Fruit fly (Drosophila melanogaster) whole organism, embryonic: ENCODE data around the gene CG2120.

ENCODE experiments used
- CG10267 ChIP-seq: fragments of 200-800 bp; sonication (Bioruptor generic); optimal IDR thresholded peaks from 2 replicates; lab custom pipeline; 2018; ENCODE audit warnings: missing biosample characterization, mild to moderate bottlenecking, missing genetic modification characterization, moderate library complexity
- CG10654 ChIP-seq: fragments of 200-800 bp; sonication (Bioruptor generic); optimal IDR thresholded peaks from 2 replicates; lab custom pipeline; 2016; ENCODE audit warnings: missing biosample characterization, missing genetic modification characterization
- CG13287 ChIP-seq: fragments of 200-800 bp; sonication (Bioruptor generic); IDR thresholded peaks from 2 replicates; pipeline ENCODE4 v1.3.6; 2022; ENCODE audit warnings: missing biosample characterization, missing genetic modification characterization; ENCODE audit not compliant: partially characterized antibody
- CG13624 ChIP-seq: fragments of 200-800 bp; sonication (Bioruptor generic); optimal IDR thresholded peaks from 2 replicates; lab custom pipeline; 2016; ENCODE audit warnings: missing biosample characterization, missing genetic modification characterization
- CG14667 ChIP-seq: fragments of 200-800 bp; sonication (Bioruptor generic); IDR thresholded peaks from 2 replicates; pipeline ENCODE4 v1.3.6; 2022; ENCODE audit warnings: missing biosample characterization, missing genetic modification characterization
- CG17361 ChIP-seq: fragments of 200-800 bp; sonication (Bioruptor generic); IDR thresholded peaks from 3 replicates; pipeline ENCODE4 v1.3.6; 2022; ENCODE audit warnings: missing biosample characterization, missing genetic modification characterization
- CG17568 ChIP-seq: fragments of 200-800 bp; sonication (Bioruptor generic); optimal IDR thresholded peaks from 2 replicates; lab custom pipeline; 2018; ENCODE audit warnings: missing biosample characterization, mild to moderate bottlenecking, missing genetic modification characterization, moderate library complexity
- CG31224 ChIP-seq: fragments of 200-800 bp; sonication (Bioruptor generic); IDR thresholded peaks from 2 replicates; pipeline ENCODE4 v1.3.6; 2022; ENCODE audit warnings: missing biosample characterization, missing genetic modification characterization
- CG34422 ChIP-seq: fragments of 200-800 bp; sonication (Bioruptor generic); IDR thresholded peaks from 3 replicates; pipeline ENCODE4 v1.3.6; 2022; ENCODE audit warnings: missing biosample characterization, missing genetic modification characterization
- CG3847 ChIP-seq: fragments of 200-800 bp; sonication (Bioruptor generic); IDR thresholded peaks from 2 replicates; pipeline ENCODE4 v1.3.6; 2022; ENCODE audit warnings: missing biosample characterization, missing genetic modification characterization
- CG4404 ChIP-seq: fragments of 200-800 bp; sonication (Bioruptor generic); IDR thresholded peaks from 2 replicates; pipeline ENCODE4 v1.3.6; 2022; ENCODE audit warnings: missing biosample characterization, missing genetic modification characterization
- CG8281 ChIP-seq: fragments of 200-800 bp; sonication (Bioruptor generic); optimal IDR thresholded peaks from 2 replicates; lab custom pipeline; 2018; ENCODE audit warnings: missing biosample characterization, mild to moderate bottlenecking, missing genetic modification characterization, moderate library complexity
- CG9797 ChIP-seq: fragments of 200-800 bp; sonication (Bioruptor generic); optimal IDR thresholded peaks from 3 replicates; lab custom pipeline; 2018; ENCODE audit warnings: missing biosample characterization, mild to moderate bottlenecking, missing genetic modification characterization
- CG9817 ChIP-seq: fragments of 200-800 bp; sonication (Bioruptor generic); optimal IDR thresholded peaks from 2 replicates; lab custom pipeline; 2018; ENCODE audit warnings: missing biosample characterization, mild to moderate bottlenecking, missing genetic modification characterization, moderate library complexity
- Dp ChIP-seq: fragments of 200-800 bp; sonication (Bioruptor generic); optimal IDR thresholded peaks from 2 replicates; lab custom pipeline; 2018; ENCODE audit warnings: missing biosample characterization, mild to moderate bottlenecking, missing genetic modification characterization, moderate library complexity
- E2f2 ChIP-seq: fragments of 200-800 bp; sonication (Bioruptor generic); IDR thresholded peaks from 2 replicates; pipeline ENCODE4 v1.3.6; 2022; ENCODE audit warnings: missing biosample characterization, missing genetic modification characterization
- Ets97D ChIP-seq: fragments of 200-800 bp; sonication (Bioruptor generic); optimal IDR thresholded peaks from 3 replicates; lab custom pipeline; 2016; ENCODE audit warnings: missing biosample characterization, missing genetic modification characterization
- Fer2 ChIP-seq: fragments of 200-800 bp; sonication (Bioruptor generic); optimal IDR thresholded peaks from 2 replicates; lab custom pipeline; 2018; ENCODE audit warnings: missing biosample characterization, mild to moderate bottlenecking, missing genetic modification characterization, moderate library complexity
- HLH54F ChIP-seq: fragments of 200-800 bp; sonication (Bioruptor generic); optimal IDR thresholded peaks from 3 replicates; lab custom pipeline; 2016; ENCODE audit warnings: missing biosample characterization, missing genetic modification characterization
- Jarid2 ChIP-seq: fragments of 200-800 bp; sonication (Bioruptor generic); optimal IDR thresholded peaks from 3 replicates; lab custom pipeline; 2017; ENCODE audit warnings: mild to moderate bottlenecking, missing biosample characterization, missing genetic modification reagents, missing genetic modification characterization
- MESR4 ChIP-seq: fragments of 200-800 bp; sonication (Bioruptor generic); optimal IDR thresholded peaks from 2 replicates; lab custom pipeline; 2018; ENCODE audit warnings: missing biosample characterization, mild to moderate bottlenecking, missing genetic modification characterization, moderate library complexity
- Max ChIP-seq: fragments of 200-800 bp; sonication (Bioruptor generic); optimal IDR thresholded peaks from 2 replicates; lab custom pipeline; 2016; ENCODE audit warnings: missing biosample characterization, mild to moderate bottlenecking, missing genetic modification characterization
- Opbp ChIP-seq: fragments of 200-800 bp; sonication (Bioruptor generic); IDR thresholded peaks from 3 replicates; pipeline ENCODE4 v1.3.6; 2022; ENCODE audit warnings: missing biosample characterization, missing genetic modification characterization; ENCODE audit not compliant: partially characterized antibody
- PHDP ChIP-seq: fragments of 200-800 bp; sonication (Bioruptor generic); optimal IDR thresholded peaks from 3 replicates; lab custom pipeline; 2018; ENCODE audit warnings: missing biosample characterization, mild to moderate bottlenecking, missing genetic modification characterization, moderate library complexity
- Pdp1 ChIP-seq, 2 experiments: fragments of 200-800 bp; sonication (Bioruptor generic); optimal IDR thresholded peaks; 3 replicates each; lab custom pipeline; 2016; ENCODE audit warnings: missing biosample characterization in 2 of 2, missing genetic modification characterization in 2 of 2, mild to moderate bottlenecking in 1 of 2, moderate library complexity in 1 of 2
- Poxn ChIP-seq: fragments of 200-800 bp; sonication (Bioruptor generic); IDR thresholded peaks from 2 replicates; pipeline ENCODE4 v1.3.6; 2022; ENCODE audit warnings: missing biosample characterization, missing genetic modification characterization
- Sry-δ ChIP-seq: fragments of 200-800 bp; sonication (Bioruptor generic); optimal IDR thresholded peaks from 2 replicates; lab custom pipeline; 2016; ENCODE audit warnings: missing biosample characterization, missing genetic modification characterization
- Trl ChIP-seq, 3 experiments: fragments of >200 bp in 2 of 3; fragments of 200-800 bp in 1 of 3; sonication (Bioruptor generic) in 1 of 3; optimal IDR thresholded peaks; 2 replicates in 1 of 3; 3 replicates in 2 of 3; lab custom pipeline; 2016 to 2017; ENCODE audit warnings: missing biosample characterization in 1 of 3, missing genetic modification characterization in 1 of 3
- Usf ChIP-seq: fragments of 200-800 bp; sonication (Bioruptor generic); optimal IDR thresholded peaks from 2 replicates; lab custom pipeline; 2017; ENCODE audit warnings: missing genotype, missing biosample characterization, missing genetic modification characterization
- al ChIP-seq: fragments of 200-800 bp; sonication (Bioruptor generic); IDR thresholded peaks from 2 replicates; pipeline ENCODE4 v1.3.6; 2022; ENCODE audit warnings: missing biosample characterization, missing genetic modification characterization
- bigmax ChIP-seq: fragments of 200-800 bp; sonication (Bioruptor generic); optimal IDR thresholded peaks from 2 replicates; lab custom pipeline; 2018; ENCODE audit warnings: missing biosample characterization, mild to moderate bottlenecking, missing genetic modification characterization
- chinmo ChIP-seq: fragments of 200-800 bp; sonication (Bioruptor generic); IDR thresholded peaks from 4 replicates; pipeline ENCODE4 v1.3.6; 2022; ENCODE audit warnings: missing biosample characterization, missing genetic modification characterization; ENCODE audit not compliant: partially characterized antibody
- ci ChIP-seq: fragments of 200-800 bp; sonication (Bioruptor generic); IDR thresholded peaks from 3 replicates; pipeline ENCODE4 v1.3.6; 2022; ENCODE audit warnings: missing biosample characterization, missing genetic modification characterization
- corto ChIP-seq: fragments of 200-800 bp; sonication (Bioruptor generic); optimal IDR thresholded peaks from 2 replicates; lab custom pipeline; 2016; ENCODE audit warnings: missing biosample characterization, mild to moderate bottlenecking, missing genetic modification characterization, moderate library complexity
- crp ChIP-seq, 2 experiments: fragments of 200-800 bp; sonication (Bioruptor generic); optimal IDR thresholded peaks; 2 replicates in 1 of 2; 3 replicates in 1 of 2; lab custom pipeline; 2017; ENCODE audit warnings: missing biosample characterization in 2 of 2, missing genetic modification characterization in 2 of 2, mild to moderate bottlenecking in 1 of 2, moderate library complexity in 1 of 2
- eyg ChIP-seq: fragments of 200-800 bp; sonication (Bioruptor generic); optimal IDR thresholded peaks from 3 replicates; lab custom pipeline; 2016; ENCODE audit warnings: missing biosample characterization, missing genetic modification characterization
- fd96Cb ChIP-seq: fragments of 200-800 bp; sonication (Bioruptor generic); optimal IDR thresholded peaks from 2 replicates; lab custom pipeline; 2018; ENCODE audit warnings: missing biosample characterization, mild to moderate bottlenecking, missing genetic modification characterization, moderate library complexity
- gfzf ChIP-seq: fragments of 200-800 bp; sonication (Bioruptor generic); optimal IDR thresholded peaks from 2 replicates; lab custom pipeline; 2016; ENCODE audit warnings: missing biosample characterization, mild to moderate bottlenecking, missing genetic modification characterization, moderate library complexity
- inv ChIP-seq: fragments of 200-800 bp; sonication (Bioruptor generic); IDR thresholded peaks from 2 replicates; pipeline ENCODE4 v1.3.6; 2022; ENCODE audit warnings: missing biosample characterization, missing genetic modification characterization; ENCODE audit not compliant: partially characterized antibody
- knrl ChIP-seq: fragments of 200-800 bp; sonication (Bioruptor generic); IDR thresholded peaks from 3 replicates; pipeline ENCODE4 v1.3.6; 2022; ENCODE audit warnings: missing biosample characterization, missing genetic modification characterization; ENCODE audit not compliant: partially characterized antibody
- nau ChIP-seq: fragments of 200-800 bp; sonication (Bioruptor generic); optimal IDR thresholded peaks from 3 replicates; lab custom pipeline; 2017; ENCODE audit warnings: missing biosample characterization, mild to moderate bottlenecking, missing genetic modification characterization, missing genetic modification reagents
- nerfin-1 ChIP-seq: fragments of 200-800 bp; sonication (Bioruptor generic); optimal IDR thresholded peaks from 3 replicates; lab custom pipeline; 2019; ENCODE audit warnings: missing biosample characterization, mild to moderate bottlenecking, missing genetic modification characterization, moderate library complexity
- onecut ChIP-seq: fragments of 200-800 bp; sonication (Bioruptor generic); IDR thresholded peaks from 2 replicates; pipeline ENCODE4 v1.3.6; 2022; ENCODE audit warnings: missing biosample characterization, missing genetic modification characterization
- pho ChIP-seq: fragments of 200-800 bp; sonication (Bioruptor generic); optimal IDR thresholded peaks from 2 replicates; lab custom pipeline; 2016; ENCODE audit warnings: missing biosample characterization, missing genetic modification characterization
- slbo ChIP-seq: fragments of 200-800 bp; sonication (Bioruptor generic); IDR thresholded peaks from 2 replicates; pipeline ENCODE4 v1.3.6; 2022; ENCODE audit warnings: missing biosample characterization, missing genetic modification characterization
- tna ChIP-seq: fragments of 200-800 bp; sonication (Bioruptor generic); IDR thresholded peaks from 2 replicates; pipeline ENCODE4 v1.3.6; 2022; ENCODE audit warnings: missing biosample characterization, missing genetic modification characterization; ENCODE audit not compliant: partially characterized antibody
- vfl ChIP-seq: fragments of 200-800 bp; sonication (Bioruptor generic); optimal IDR thresholded peaks from 2 replicates; lab custom pipeline; 2016; ENCODE audit warnings: missing biosample characterization, missing genetic modification characterization
- z ChIP-seq: fragments of 200-800 bp; sonication (Bioruptor generic); IDR thresholded peaks from 3 replicates; pipeline ENCODE4 v1.3.6; 2022; ENCODE audit warnings: missing biosample characterization, missing genetic modification characterization

The CG2120 gene

DNA sequence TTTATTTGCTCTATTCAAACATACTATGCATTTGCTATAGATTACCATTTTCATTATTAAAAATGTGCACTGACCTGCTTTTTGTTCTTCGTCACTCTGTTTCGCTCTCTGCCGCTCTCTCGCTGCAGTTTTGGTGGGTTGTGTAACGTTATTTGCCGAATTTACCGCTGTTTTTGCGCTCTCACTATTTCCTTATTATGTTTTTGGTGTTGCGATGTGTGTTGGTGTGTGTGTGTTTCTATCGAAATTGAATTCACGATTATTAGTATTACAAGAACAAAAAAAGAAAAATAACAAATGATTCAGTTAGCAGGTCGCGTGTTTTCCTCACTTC lies 20.3 kb upstream of the CG2120 start:
- no peak for TF ChIP-seq CG9817 (tag; lab: Kevin White, UChicago)
- no peak for TF ChIP-seq CG4404 (GFP tag; lab: Robert Waterston, UW)
- no peak for TF ChIP-seq z (GFP tag; lab: Robert Waterston, UW)
- no peak for TF ChIP-seq Usf
- no peak for TF ChIP-seq vfl
- peak; percentile 13 for TF ChIP-seq nerfin-1 (tag; lab: Kevin White, UChicago)
- TF ChIP-seq CG9797 = no peak
- TF ChIP-seq CG13624 = no peak
- peak in 1 of 2 experiments; percentile 95 for TF ChIP-seq Pdp1 (GFP tag; optimal IDR thresholded peaks at IDR 0.05; lab: Kevin White, UChicago)
- no peak for TF ChIP-seq CG17568 (GFP tag; lab: Kevin White, UChicago)
- TF ChIP-seq bigmax (GFP tag; lab: Kevin White, UChicago) = no peak
- TF ChIP-seq chinmo (GFP tag; lab: Robert Waterston, UW) = no peak
- no peak for TF ChIP-seq onecut
- no peak for TF ChIP-seq CG8281 (tag; lab: Kevin White, UChicago)
- 0 out of 2 replicates have a peak, but pooled peaks have one; percentile 0 for TF ChIP-seq slbo (GFP tag; lab: Robert Waterston, UW)
- no peak for TF ChIP-seq gfzf (GFP tag; lab: Kevin White, UChicago)
- peak in 1 of 2 experiments; percentile 57 for TF ChIP-seq Trl (optimal IDR thresholded peaks at IDR 0.05; lab: Kevin White, UChicago)
- TF ChIP-seq Trl (GFP tag; optimal IDR thresholded peaks at IDR 0.05; lab: Kevin White, UChicago) = no peak
- no peak for TF ChIP-seq eyg (GFP tag; lab: Kevin White, UChicago)
- no peak for TF ChIP-seq pho (GFP tag; lab: Kevin White, UChicago)
- TF ChIP-seq Poxn = no peak
- no peak for TF ChIP-seq CG10267 (tag; lab: Kevin White, UChicago)
- TF ChIP-seq Sry-δ (GFP tag; lab: Kevin White, UChicago) = no peak
- no peak for TF ChIP-seq corto (GFP tag; lab: Kevin White, UChicago)
- TF ChIP-seq, all 482 proteins: peak for 4

DNA sequence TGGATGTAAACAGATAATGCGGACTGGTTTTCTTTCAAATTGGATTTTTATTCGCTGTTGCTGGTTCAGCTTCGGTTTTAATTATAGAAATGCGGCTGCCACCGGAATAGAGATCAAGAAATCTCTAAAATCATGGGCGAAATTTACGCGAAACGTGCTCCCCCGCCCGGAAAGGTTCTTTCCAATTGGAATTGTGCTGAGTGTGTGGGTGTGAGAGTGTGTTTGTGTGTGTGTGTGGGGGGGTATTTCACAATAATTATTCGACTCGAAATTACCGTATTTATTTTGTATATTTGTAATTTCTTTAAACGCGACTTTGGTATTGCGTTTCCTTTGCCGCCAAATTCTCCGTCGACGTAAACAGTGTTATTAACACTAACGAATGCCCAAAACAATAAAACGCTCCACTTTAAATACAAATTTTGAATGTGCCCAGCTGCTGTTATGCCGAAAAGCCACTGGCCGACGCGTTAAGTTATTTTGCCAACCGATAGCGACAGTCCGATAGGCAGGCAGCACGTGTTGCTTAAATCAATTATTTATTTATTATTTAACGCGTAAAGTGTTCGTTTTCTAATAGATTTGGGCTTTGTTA lies 19.8 kb upstream of the CG2120 start, which contains the start of gene Gclc:
Gene Gclc (minus strand): TSS at position 431 of the 595 bp plus-strand sequence.
- peak; percentile 45; the same call in 2 of the 3 replicates for TF ChIP-seq knrl (GFP tag; lab: Robert Waterston, UW)
- TF ChIP-seq Dp (GFP tag; lab: Kevin White, UChicago) = peak; percentile 43
- TF ChIP-seq CG3847 (GFP tag; lab: Robert Waterston, UW) = 0 out of 2 replicates have a peak, but pooled peaks have one; percentile 30
- TF ChIP-seq CG17361 = no peak
- TF ChIP-seq CG34422 (GFP tag; lab: Robert Waterston, UW) = 0 out of 3 replicates have a peak, but pooled peaks have one; percentile 34
- no peak for TF ChIP-seq CG31224 (GFP tag; lab: Robert Waterston, UW)
- TF ChIP-seq nau (GFP tag; lab: Kevin White, UChicago) = peak; percentile 19
- TF ChIP-seq Ets97D (GFP tag; lab: Kevin White, UChicago) = peak; percentile 36
- peak; percentile 77 for TF ChIP-seq gfzf (GFP tag; lab: Kevin White, UChicago)
- TF ChIP-seq ci (GFP tag; lab: Robert Waterston, UW) = 0 out of 3 replicates have a peak, but pooled peaks have one; percentile 37
- TF ChIP-seq E2f2 = peak; percentile 50
- TF ChIP-seq al = no peak
- no peak for TF ChIP-seq Fer2 (tag; lab: Kevin White, UChicago)
- TF ChIP-seq HLH54F = no peak
- TF ChIP-seq crp (GFP tag; optimal IDR thresholded peaks at IDR 0.05; lab: Kevin White, UChicago) = peak in 1 of 2 experiments; percentile 23
- no peak for TF ChIP-seq CG14667
- TF ChIP-seq CG10654 (GFP tag; lab: Kevin White, UChicago) = no peak
- no peak for TF ChIP-seq fd96Cb
- TF ChIP-seq MESR4 (GFP tag; lab: Kevin White, UChicago) = peak; percentile 30
- TF ChIP-seq Max (GFP tag; lab: Kevin White, UChicago) = peak; percentile 23
- TF ChIP-seq PHDP (tag; lab: Kevin White, UChicago) = no peak
- peak; percentile 56 for TF ChIP-seq Jarid2
- no peak for TF ChIP-seq tna (GFP tag; lab: Robert Waterston, UW)
- peak; percentile 20; the same call in 1 of the 2 replicates for TF ChIP-seq inv (GFP tag; lab: Robert Waterston, UW)
- TF ChIP-seq Opbp (GFP tag; lab: Robert Waterston, UW) = peak; percentile 23; the same call in 1 of the 3 replicates
- TF ChIP-seq CG13287 (GFP tag; lab: Robert Waterston, UW) = peak; percentile 62
